Fruit fly (Drosophila melanogaster) whole organism, prepupa: ENCODE measurements around the gene Inx6.
"Not testable (repeated sequence)": the region's sequence is repeated elsewhere in the genome, so short reads cannot be mapped to it uniquely, and the experiment has no call there.

Source experiments
- Blimp-1 ChIP-seq: fragments of 200-800 bp; sonication (Bioruptor generic); optimal IDR thresholded peaks from 3 replicates; lab custom pipeline; 2017; ENCODE audit warnings: missing biosample characterization, missing genetic modification characterization, mild to moderate bottlenecking, moderate library complexity, missing genetic modification reagents
- CG10669 ChIP-seq: fragments of 200-800 bp; sonication (Bioruptor generic); optimal IDR thresholded peaks from 3 replicates; lab custom pipeline; 2018; ENCODE audit warnings: missing biosample characterization, mild to moderate bottlenecking, missing genetic modification characterization, moderate library complexity
- CG11294 ChIP-seq: fragments of 200-800 bp; sonication (Bioruptor generic); IDR thresholded peaks from 2 replicates; pipeline ENCODE4 v1.3.6; 2022; ENCODE audit warnings: missing biosample characterization, missing genetic modification characterization
- CG15336 ChIP-seq: fragments of 200-800 bp; sonication (Bioruptor generic); IDR thresholded peaks from 2 replicates; pipeline ENCODE4 v1.3.6; 2022; ENCODE audit warnings: missing biosample characterization, missing genetic modification characterization
- CG1621 ChIP-seq: fragments of 200-800 bp; sonication (Bioruptor generic); optimal IDR thresholded peaks from 3 replicates; lab custom pipeline; 2018; ENCODE audit warnings: missing biosample characterization, mild to moderate bottlenecking, missing genetic modification characterization
- CG16779 ChIP-seq: fragments of 200-800 bp; sonication (Bioruptor generic); optimal IDR thresholded peaks from 3 replicates; lab custom pipeline; 2017; ENCODE audit warnings: missing biosample characterization, mild to moderate bottlenecking, missing genetic modification characterization
- CG3032 ChIP-seq: fragments of 200-800 bp; optimal IDR thresholded peaks from 2 replicates; lab custom pipeline; 2019; ENCODE audit warnings: missing biosample characterization, mild to moderate bottlenecking, missing genetic modification characterization, moderate library complexity
- CG31627 ChIP-seq: fragments of 200-800 bp; sonication (Bioruptor generic); optimal IDR thresholded peaks from 3 replicates; lab custom pipeline; 2016; ENCODE audit warnings: missing biosample characterization, missing genetic modification characterization
- CG32006 ChIP-seq: fragments of 200-800 bp; sonication (Bioruptor generic); optimal IDR thresholded peaks from 3 replicates; lab custom pipeline; 2017; ENCODE audit warnings: missing biosample characterization, mild to moderate bottlenecking, missing genetic modification characterization
- CG34406 ChIP-seq: fragments of 200-800 bp; sonication (Bioruptor generic); optimal IDR thresholded peaks from 3 replicates; lab custom pipeline; 2016; ENCODE audit warnings: missing biosample characterization, missing genetic modification characterization
- CG4318 ChIP-seq: fragments of 200-800 bp; sonication (Bioruptor generic); optimal IDR thresholded peaks from 3 replicates; lab custom pipeline; 2017; ENCODE audit warnings: missing biosample characterization, mild to moderate bottlenecking, missing genetic modification characterization
- CG6163 ChIP-seq: fragments of 200-800 bp; sonication (Bioruptor generic); IDR thresholded peaks from 3 replicates; pipeline ENCODE4 v1.3.6; 2022; ENCODE audit warnings: missing biosample characterization, missing genetic modification characterization
- CG6276 ChIP-seq: fragments of 200-800 bp; sonication (Bioruptor generic); optimal IDR thresholded peaks from 2 replicates; lab custom pipeline; 2017; ENCODE audit warnings: missing biosample characterization, mild to moderate bottlenecking, missing genetic modification characterization
- CG6792 ChIP-seq: fragments of 200-800 bp; sonication (Bioruptor generic); optimal IDR thresholded peaks from 3 replicates; lab custom pipeline; 2016; ENCODE audit warnings: missing biosample characterization, missing genetic modification characterization
- CG6854 ChIP-seq: fragments of 200-800 bp; sonication (Bioruptor generic); optimal IDR thresholded peaks from 2 replicates; lab custom pipeline; 2017; ENCODE audit warnings: missing biosample characterization, mild to moderate bottlenecking, missing genetic modification characterization
- CG7368 ChIP-seq: fragments of 200-800 bp; sonication (Bioruptor generic); optimal IDR thresholded peaks from 3 replicates; lab custom pipeline; 2016; ENCODE audit warnings: missing biosample characterization, missing genetic modification characterization
- CG8119 ChIP-seq: fragments of 200-800 bp; sonication (Bioruptor generic); IDR thresholded peaks from 3 replicates; pipeline ENCODE4 v1.3.6; 2022; ENCODE audit warnings: missing biosample characterization, missing genetic modification characterization
- CG8319 ChIP-seq: fragments of 200-800 bp; sonication (Bioruptor generic); optimal IDR thresholded peaks from 3 replicates; lab custom pipeline; 2016; ENCODE audit warnings: missing biosample characterization, missing genetic modification characterization
- CG9139 ChIP-seq: fragments of 200-800 bp; sonication (Bioruptor generic); optimal IDR thresholded peaks from 3 replicates; lab custom pipeline; 2017; ENCODE audit warnings: missing biosample characterization, mild to moderate bottlenecking, missing genetic modification characterization
- Eip78C ChIP-seq: fragments of 200-800 bp; sonication (Bioruptor generic); peaks from one replicate; lab custom pipeline; 2016; ENCODE audit warnings: missing biosample characterization, missing genetic modification characterization
- Eip93F ChIP-seq: fragments of 200-800 bp; sonication (Bioruptor generic); optimal IDR thresholded peaks from 2 replicates; lab custom pipeline; 2016; ENCODE audit warnings: missing biosample characterization, mild to moderate bottlenecking, missing genetic modification characterization
- Ets21C ChIP-seq: fragments of 200-800 bp; sonication (Bioruptor generic); optimal IDR thresholded peaks from 3 replicates; lab custom pipeline; 2016; ENCODE audit warnings: missing biosample characterization, missing genetic modification characterization
- Ets96B ChIP-seq: fragments of 200-800 bp; optimal IDR thresholded peaks from 2 replicates; lab custom pipeline; 2019; ENCODE audit warnings: missing biosample characterization, mild to moderate bottlenecking, missing genetic modification characterization, moderate library complexity
- Gug ChIP-seq: fragments of 200-800 bp; sonication (Bioruptor generic); IDR thresholded peaks from 2 replicates; pipeline ENCODE4 v1.3.6; 2022; ENCODE audit warnings: missing biosample characterization, missing genetic modification characterization
- Hr38 ChIP-seq: sonication (Bioruptor generic); optimal IDR thresholded peaks from 2 replicates; lab custom pipeline; 2016; ENCODE audit warnings: missing biosample characterization, missing genetic modification characterization
- Hr39 ChIP-seq: fragments of 200-800 bp; sonication (Bioruptor generic); optimal IDR thresholded peaks from 2 replicates; lab custom pipeline; 2016; ENCODE audit warnings: missing biosample characterization, missing genetic modification characterization
- Hr4 ChIP-seq: fragments of 200-800 bp; sonication (Bioruptor generic); optimal IDR thresholded peaks from 3 replicates; lab custom pipeline; 2016; ENCODE audit warnings: missing biosample characterization, missing genetic modification characterization
- Lpt ChIP-seq: fragments of 200-800 bp; sonication (Bioruptor generic); optimal IDR thresholded peaks from 3 replicates; lab custom pipeline; 2016; ENCODE audit warnings: missing biosample characterization, missing genetic modification characterization
- Smox ChIP-seq: fragments of 200-800 bp; sonication (Bioruptor generic); optimal IDR thresholded peaks from 3 replicates; lab custom pipeline; 2016; ENCODE audit warnings: missing biosample characterization, missing genetic modification characterization
- Sox102F ChIP-seq: fragments of 200-800 bp; sonication (Bioruptor generic); optimal IDR thresholded peaks from 2 replicates; lab custom pipeline; 2016; ENCODE audit warnings: missing biosample characterization, mild to moderate bottlenecking, missing genetic modification characterization
- Sox14 ChIP-seq: fragments of 200-800 bp; sonication (Bioruptor generic); optimal IDR thresholded peaks from 3 replicates; lab custom pipeline; 2016; ENCODE audit warnings: missing biosample characterization, missing genetic modification characterization
- Sox15 ChIP-seq: fragments of 200-800 bp; sonication (Bioruptor generic); optimal IDR thresholded peaks from 3 replicates; lab custom pipeline; 2016; ENCODE audit warnings: missing biosample characterization, missing genetic modification characterization
- acj6 ChIP-seq: fragments of 200-800 bp; sonication (Bioruptor generic); optimal IDR thresholded peaks from 3 replicates; lab custom pipeline; 2016; ENCODE audit warnings: missing biosample characterization, missing genetic modification characterization
- cyc ChIP-seq: fragments of 200-800 bp; sonication (Bioruptor generic); optimal IDR thresholded peaks from 3 replicates; lab custom pipeline; 2016; ENCODE audit warnings: missing biosample characterization, missing genetic modification characterization
- dac ChIP-seq: fragments of 200-800 bp; sonication (Bioruptor generic); optimal IDR thresholded peaks from 2 replicates; lab custom pipeline; 2017; ENCODE audit warnings: missing biosample characterization, mild to moderate bottlenecking, missing genetic modification characterization
- eg ChIP-seq: fragments of 200-800 bp; sonication (Bioruptor generic); IDR thresholded peaks from 3 replicates; pipeline ENCODE4 v1.3.6; 2022; ENCODE audit warnings: missing biosample characterization, missing genetic modification characterization
- esn ChIP-seq: fragments of 200-800 bp; sonication (Bioruptor generic); optimal IDR thresholded peaks from 2 replicates; lab custom pipeline; 2016; ENCODE audit warnings: missing biosample characterization, mild to moderate bottlenecking, missing genetic modification characterization, moderate library complexity
- fd85E ChIP-seq: fragments of 200-800 bp; sonication (Bioruptor generic); optimal IDR thresholded peaks from 3 replicates; lab custom pipeline; 2016; ENCODE audit warnings: missing biosample characterization, missing genetic modification characterization
- lz ChIP-seq: fragments of 200-800 bp; sonication (Bioruptor generic); optimal IDR thresholded peaks from 3 replicates; lab custom pipeline; 2016; ENCODE audit warnings: missing biosample characterization, missing genetic modification characterization
- net ChIP-seq: fragments of 200-800 bp; sonication (Bioruptor generic); optimal IDR thresholded peaks from 3 replicates; lab custom pipeline; 2016; ENCODE audit warnings: missing biosample characterization, missing genetic modification characterization
- pdm3 ChIP-seq: fragments of 200-800 bp; sonication (Bioruptor generic); optimal IDR thresholded peaks from 3 replicates; lab custom pipeline; 2016; ENCODE audit warnings: missing biosample characterization, missing genetic modification characterization
- salr ChIP-seq, 2 experiments: fragments of 200-800 bp; sonication (Bioruptor generic); optimal IDR thresholded peaks; 3 replicates each; lab custom pipeline; 2016 to 2018; ENCODE audit warnings: missing biosample characterization in 2 of 2, missing genetic modification characterization in 2 of 2, mild to moderate bottlenecking in 1 of 2
- spab ChIP-seq: fragments of 200-800 bp; sonication (Bioruptor generic); optimal IDR thresholded peaks from 2 replicates; lab custom pipeline; 2017; ENCODE audit warnings: missing biosample characterization, mild to moderate bottlenecking, missing genetic modification characterization, missing genetic modification reagents
- svp ChIP-seq: fragments of 200-800 bp; sonication (Bioruptor generic); peaks from one replicate; lab custom pipeline; 2016; ENCODE audit warnings: missing biosample characterization, missing genetic modification characterization
- topi ChIP-seq: fragments of 200-800 bp; sonication (Bioruptor generic); optimal IDR thresholded peaks from 3 replicates; lab custom pipeline; 2016; ENCODE audit warnings: missing biosample characterization, missing genetic modification characterization
- vri ChIP-seq: fragments of 200-800 bp; sonication (Bioruptor generic); optimal IDR thresholded peaks from 3 replicates; lab custom pipeline; 2016; ENCODE audit warnings: missing biosample characterization, mild to moderate bottlenecking, missing genetic modification characterization

Gene Inx6

DNA sequence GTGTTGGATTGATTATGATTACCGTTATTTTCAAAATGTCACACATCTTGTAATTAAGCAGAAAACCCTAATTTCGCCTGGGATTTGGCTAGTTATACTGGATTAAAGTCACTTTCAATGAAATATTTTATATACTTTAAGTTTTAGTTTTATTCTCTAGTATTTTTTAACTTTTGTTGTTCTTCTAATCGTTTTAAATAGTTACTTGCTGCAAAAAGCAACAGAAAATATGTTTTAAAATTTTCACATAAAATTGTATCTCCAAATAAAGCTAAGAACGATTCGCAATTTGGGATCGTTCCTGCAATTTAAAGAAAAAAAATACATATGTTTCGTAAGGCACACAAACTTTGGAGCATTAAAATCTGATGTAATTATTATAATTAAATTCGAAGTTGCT, at the start of gene Inx6:
Inx6 (minus strand) TSS at position 101 of the 400 bp plus-strand sequence.
- no peak for TF ChIP-seq fd85E (GFP tag; lab: Kevin White, UChicago)
- no peak for TF ChIP-seq acj6
- no peak for TF ChIP-seq topi (GFP tag; lab: Kevin White, UChicago)
- TF ChIP-seq Sox102F (GFP tag; lab: Kevin White, UChicago): no peak
- TF ChIP-seq CG15336 (GFP tag; lab: Robert Waterston, UW): no peak
- no peak for TF ChIP-seq CG6792
- no peak for TF ChIP-seq CG31627 (GFP tag; lab: Kevin White, UChicago)
- no peak for TF ChIP-seq eg (GFP tag; lab: Robert Waterston, UW)
- no peak for TF ChIP-seq Hr4 (GFP tag; lab: Kevin White, UChicago)

DNA sequence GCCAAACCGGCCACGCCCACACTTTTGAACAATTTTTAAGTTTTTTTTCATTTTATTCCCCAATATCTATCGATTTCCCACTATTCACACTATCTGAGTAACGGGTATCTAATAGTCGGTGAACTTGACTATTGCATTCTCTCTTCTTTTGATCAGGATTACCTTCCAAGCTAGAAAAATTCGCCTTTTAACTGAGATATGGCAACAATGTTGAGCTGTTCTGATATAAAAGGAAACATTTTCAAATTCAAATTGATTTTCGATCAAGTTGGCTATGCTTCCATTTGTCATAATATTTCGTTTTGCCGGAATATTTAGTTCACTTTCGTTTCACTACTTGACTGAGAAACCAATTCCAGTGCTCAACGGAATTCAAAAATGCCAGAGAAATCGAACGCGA, 10.6 kb downstream of the Inx6 start, which contains the start of gene CG42577:
CG42577 (plus strand) TSS at position 301 of the 400 bp plus-strand sequence.
- TF ChIP-seq vri; Eip78C (GFP tag; lab: Kevin White, UChicago); Ets96B (tag; lab: Kevin White, UChicago): not testable (repeated sequence)

DNA sequence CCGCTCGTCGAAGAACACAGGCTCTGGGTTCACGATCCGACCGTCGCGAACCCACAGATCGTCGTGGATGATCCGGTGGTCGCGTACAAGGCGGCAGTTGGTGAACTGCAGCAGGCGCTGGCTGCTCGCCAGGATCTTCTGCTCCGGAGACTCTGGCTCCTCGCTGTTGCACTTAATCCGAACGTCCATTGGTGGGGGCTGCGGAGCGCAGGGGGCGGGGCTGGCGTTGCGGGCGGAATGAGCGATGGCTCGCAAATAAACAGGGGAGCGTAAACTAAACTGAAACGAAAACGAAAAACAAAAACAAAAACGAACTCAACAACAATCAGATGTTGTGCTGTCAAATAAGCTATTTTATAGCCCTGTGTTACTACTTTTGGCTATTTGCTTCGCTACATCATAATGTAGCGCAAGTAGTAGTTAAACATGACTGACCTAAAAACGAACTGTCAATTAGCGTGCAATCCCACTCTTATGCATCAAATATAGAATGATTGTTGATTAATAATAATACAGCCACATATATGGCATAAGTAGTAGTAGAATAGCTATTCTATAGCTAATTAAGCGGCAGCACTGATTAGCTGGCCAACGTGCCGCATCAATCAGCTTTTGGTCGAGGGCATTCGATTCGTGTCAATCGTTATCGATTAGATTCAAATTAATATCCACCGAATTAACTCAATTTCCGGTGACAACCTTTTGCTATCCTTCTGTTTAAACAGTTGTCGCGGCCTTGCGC, 12.5 kb downstream of the Inx6 start, which contains the start of gene CG17065:
CG17065 (minus strand) TSS at position 351 of the 742 bp plus-strand sequence.
- TF ChIP-seq Gug (no peak), topi (GFP tag; lab: Kevin White, UChicago) (peak; percentile 16), CG16779 (no peak), CG7368 (no peak), svp (GFP tag; lab: Kevin White, UChicago) (peak; percentile 57), CG11294 (GFP tag; lab: Robert Waterston, UW) (no peak), Smox (no peak), Hr4 (GFP tag; lab: Kevin White, UChicago) (peak; percentile 26), CG32006 (GFP tag; lab: Kevin White, UChicago) (peak; percentile 25), esn (GFP tag; lab: Kevin White, UChicago) (no peak), CG3032 (tag; lab: Kevin White, UChicago) (peak; percentile 1), CG6792 (no peak), CG1621 (tag; lab: Kevin White, UChicago) (no peak), spab (GFP tag; lab: Kevin White, UChicago) (no peak), CG6854 (GFP tag; lab: Kevin White, UChicago) (no peak), CG10669 (GFP tag; lab: Kevin White, UChicago) (no peak), cyc (GFP tag; lab: Kevin White, UChicago) (no peak), Hr38 (GFP tag; lab: Kevin White, UChicago) (no peak), CG34406 (GFP tag; lab: Kevin White, UChicago) (no peak), Eip93F (GFP tag; lab: Kevin White, UChicago) (no peak), CG6163 (GFP tag; lab: Robert Waterston, UW) (no peak), salr (GFP tag; optimal IDR thresholded peaks at IDR 0.05; lab: Kevin White, UChicago) (no peak), Lpt (GFP tag; lab: Kevin White, UChicago) (no peak), Ets21C (GFP tag; lab: Kevin White, UChicago) (no peak), eg (GFP tag; lab: Robert Waterston, UW) (no peak), Blimp-1 (GFP tag; lab: Kevin White, UChicago) (no peak), fd85E (GFP tag; lab: Kevin White, UChicago) (no peak), Sox15 (GFP tag; lab: Kevin White, UChicago) (no peak), lz (GFP tag; lab: Kevin White, UChicago) (peak; percentile 38), CG8119 (GFP tag; lab: Robert Waterston, UW) (no peak), vri (no peak), Sox14 (GFP tag; lab: Kevin White, UChicago) (peak; percentile 39), dac (GFP tag; lab: Kevin White, UChicago) (no peak), net (GFP tag; lab: Kevin White, UChicago) (no peak), acj6 (peak; percentile 1), CG8319 (GFP tag; lab: Kevin White, UChicago) (no peak), CG31627 (GFP tag; lab: Kevin White, UChicago) (peak; percentile 29), CG6276 (GFP tag; lab: Kevin White, UChicago) (no peak), CG4318 (no peak), Sox102F (GFP tag; lab: Kevin White, UChicago) (no peak), Hr39 (GFP tag; lab: Kevin White, UChicago) (peak; percentile 31), CG9139 (GFP tag; lab: Kevin White, UChicago) (no peak), pdm3 (GFP tag; lab: Kevin White, UChicago) (peak; percentile 13)
